Worm (Caenorhabditis elegans) whole organism, L4 larva: ENCODE results near the gene F47E1.2.

Experiments
- D1046.2 ChIP-seq: fragments of 200-800 bp; sonication (Bioruptor generic); IDR thresholded peaks from 2 replicates; pipeline ENCODE4 v1.3.6; 2022; ENCODE audit warnings: missing genetic modification characterization, missing compliant biosample characterization
- F26F4.8 ChIP-seq: fragments of 200-800 bp; sonication (Bioruptor generic); conservative IDR thresholded peaks from 2 replicates; pipeline ENCODE4 v1.3.6; 2022; ENCODE audit warnings: missing genetic modification characterization, missing compliant biosample characterization
- F37D6.2 ChIP-seq: sonication (generic microtip); optimal IDR thresholded peaks from 2 replicates; lab custom pipeline; 2016; ENCODE audit warnings: mild to moderate bottlenecking, missing genetic modification characterization, missing compliant biosample characterization
- F44E2.7 ChIP-seq: fragments of 200-800 bp; sonication (Bioruptor generic); IDR thresholded peaks from 2 replicates; pipeline ENCODE4 v2.1.2; 2022; ENCODE audit warnings: missing genetic modification characterization, missing compliant biosample characterization
- T26A8.4 ChIP-seq: fragments of 200-800 bp; sonication (Bioruptor generic); IDR thresholded peaks from 2 replicates; pipeline ENCODE4 v1.3.6; 2022; ENCODE audit warnings: missing genetic modification characterization, missing compliant biosample characterization
- Y48G9A.11 ChIP-seq: fragments of 200-800 bp; sonication (Bioruptor generic); IDR thresholded peaks from 2 replicates; pipeline ENCODE4 v1.3.6; 2022; ENCODE audit warnings: missing genetic modification reagents, missing genetic modification characterization, missing compliant biosample characterization
- Y5F2A.4 ChIP-seq: fragments of 200-800 bp; sonication (Bioruptor generic); optimal IDR thresholded peaks from 2 replicates; lab custom pipeline; 2018; ENCODE audit warnings: mild to moderate bottlenecking, missing genetic modification characterization, missing compliant biosample characterization
- Y75B8A.6 ChIP-seq: fragments of 200-800 bp; sonication (Bioruptor generic); IDR thresholded peaks from 2 replicates; pipeline ENCODE4 v1.3.6; 2022; ENCODE audit warnings: missing genetic modification reagents, missing genetic modification characterization, missing compliant biosample characterization
- aly-2 ChIP-seq: sonication (generic microtip); optimal IDR thresholded peaks from 2 replicates; lab custom pipeline; 2018; ENCODE audit warnings: missing biosample characterization, missing genetic modification characterization
- arid-1 ChIP-seq: fragments of 200-800 bp; sonication (Bioruptor generic); conservative IDR thresholded peaks from 2 replicates; pipeline ENCODE4 v1.3.6; 2022; ENCODE audit warnings: missing genetic modification reagents, missing genetic modification characterization, missing compliant biosample characterization
- ceh-28 ChIP-seq: fragments of 150-350 bp; optimal IDR thresholded peaks from 2 replicates; lab custom pipeline; 2014; ENCODE audit warnings: missing biosample characterization, missing genetic modification reagents, missing genetic modification characterization
- ceh-82 ChIP-seq: sonication (generic microtip); optimal IDR thresholded peaks from 2 replicates; lab custom pipeline; 2017; ENCODE audit warnings: missing biosample characterization, missing genetic modification characterization
- ces-1 ChIP-seq: fragments of 150-350 bp; sonication (generic microtip); optimal IDR thresholded peaks from 4 replicates; lab custom pipeline; 2014; ENCODE audit warnings: missing biosample characterization, missing genetic modification reagents, missing genetic modification characterization
- cey-2 ChIP-seq: sonication (generic microtip); optimal IDR thresholded peaks from 3 replicates; lab custom pipeline; 2017; ENCODE audit warnings: missing genetic modification characterization, mild to moderate bottlenecking, missing compliant biosample characterization, antibody characterized with exemption, borderline replicate concordance; ENCODE audit not compliant: insufficient read depth
- ctbp-1 ChIP-seq: fragments of 200-800 bp; sonication (Bioruptor generic); IDR thresholded peaks from 2 replicates; pipeline ENCODE4 v1.3.6; 2022; ENCODE audit warnings: missing genetic modification reagents, missing genetic modification characterization, missing compliant biosample characterization
- daf-16 ChIP-seq, 3 experiments: sonication (generic microtip); optimal IDR thresholded peaks; 2 replicates each; lab custom pipeline; 2016 to 2017; ENCODE audit warnings: missing genetic modification characterization in 3 of 3, missing genetic modification reagents in 3 of 3, mild to moderate bottlenecking in 2 of 3, missing compliant biosample characterization in 2 of 3, missing biosample characterization in 1 of 3, moderate library complexity in 1 of 3
- dmd-6 ChIP-seq: fragments of 200-800 bp; sonication (Bioruptor generic); IDR thresholded peaks from 2 replicates; pipeline ENCODE4 v1.3.6; 2022; ENCODE audit warnings: missing genetic modification reagents, missing genetic modification characterization, missing compliant biosample characterization
- dmd-8 ChIP-seq: fragments of 200-800 bp; sonication (Bioruptor generic); IDR thresholded peaks from 2 replicates; pipeline ENCODE4 v1.3.6; 2022; ENCODE audit warnings: missing genetic modification characterization, missing compliant biosample characterization
- dmd-9 ChIP-seq: fragments of 200-800 bp; sonication (Bioruptor generic); IDR thresholded peaks from 2 replicates; pipeline ENCODE4 v1.3.6; 2022; ENCODE audit warnings: missing genetic modification reagents, missing genetic modification characterization, missing compliant biosample characterization
- duxl-1 ChIP-seq: sonication (generic microtip); optimal IDR thresholded peaks from 2 replicates; lab custom pipeline; 2016; ENCODE audit warnings: mild to moderate bottlenecking, missing genetic modification characterization, moderate library complexity, missing compliant biosample characterization; ENCODE audit not compliant: poor library complexity
- egl-27 ChIP-seq: sonication (generic microtip); optimal IDR thresholded peaks from 3 replicates; lab custom pipeline; 2017; ENCODE audit warnings: missing biosample characterization, missing genetic modification reagents, missing genetic modification characterization
- fkh-10 ChIP-seq: fragments of 150-350 bp; optimal IDR thresholded peaks from 2 replicates; lab custom pipeline; 2014; ENCODE audit warnings: missing biosample characterization, missing genetic modification reagents, missing genetic modification characterization
- gei-8 ChIP-seq: fragments of 200-800 bp; sonication (Bioruptor generic); optimal IDR thresholded peaks from 2 replicates; lab custom pipeline; 2018; ENCODE audit warnings: mild to moderate bottlenecking, missing genetic modification characterization, missing compliant biosample characterization
- lim-7 ChIP-seq: fragments of 200-800 bp; sonication (Bioruptor generic); IDR thresholded peaks from 2 replicates; pipeline ENCODE4 v1.3.6; 2022; ENCODE audit warnings: missing genetic modification characterization, missing compliant biosample characterization
- lin-1 ChIP-seq: fragments of 200-800 bp; sonication (Bioruptor generic); IDR thresholded peaks from 2 replicates; pipeline ENCODE4 v1.3.6; 2022; ENCODE audit warnings: missing genetic modification reagents, missing genetic modification characterization, missing compliant biosample characterization
- lsy-2 ChIP-seq, 2 experiments: fragments of 150-350 bp in 1 of 2; sonication (generic microtip) in 1 of 2; optimal IDR thresholded peaks; 2 replicates each; lab custom pipeline; 2014 to 2017; ENCODE audit warnings: missing biosample characterization in 2 of 2, missing genetic modification characterization in 2 of 2
- madf-5 ChIP-seq, 2 experiments: fragments of 200-800 bp; sonication (Bioruptor generic); IDR thresholded peaks; 2 replicates each; pipeline ENCODE4 v1.3.6; 2022; ENCODE audit warnings: missing compliant biosample characterization in 2 of 2, missing genetic modification characterization in 2 of 2
- mdt-29 ChIP-seq: fragments of 200-800 bp; sonication (Bioruptor generic); IDR thresholded peaks from 2 replicates; pipeline ENCODE4 v1.3.6; 2022; ENCODE audit warnings: missing genetic modification reagents, missing genetic modification characterization, missing compliant biosample characterization
- mes-2 ChIP-seq: sonication (generic microtip); optimal IDR thresholded peaks from 2 replicates; lab custom pipeline; 2016; ENCODE audit warnings: missing genotype, mild to moderate bottlenecking, missing genetic modification characterization, missing compliant biosample characterization; ENCODE audit not compliant: poor library complexity, severe bottlenecking
- nhr-111 ChIP-seq: fragments of 200-800 bp; sonication (Bioruptor generic); optimal IDR thresholded peaks from 2 replicates; lab custom pipeline; 2018; ENCODE audit warnings: mild to moderate bottlenecking, missing genetic modification characterization, missing compliant biosample characterization
- nhr-237 ChIP-seq: sonication (generic microtip); optimal IDR thresholded peaks from 2 replicates; lab custom pipeline; 2017; ENCODE audit warnings: missing biosample characterization, missing genetic modification characterization
- nhr-25 ChIP-seq: sonication (generic microtip); optimal IDR thresholded peaks from 2 replicates; lab custom pipeline; 2017; ENCODE audit warnings: missing genetic modification characterization, mild to moderate bottlenecking, missing compliant biosample characterization, antibody characterized with exemption, moderate library complexity, borderline replicate concordance; ENCODE audit not compliant: insufficient read depth
- nhr-28 ChIP-seq: fragments of 150-350 bp; optimal IDR thresholded peaks from 2 replicates; lab custom pipeline; 2014; ENCODE audit warnings: missing biosample characterization, missing genetic modification characterization
- nhr-48 ChIP-seq: sonication (generic microtip); optimal IDR thresholded peaks from 2 replicates; lab custom pipeline; 2016; ENCODE audit warnings: mild to moderate bottlenecking, missing genetic modification characterization, missing compliant biosample characterization
- nhr-77 ChIP-seq: fragments of 150-350 bp; optimal IDR thresholded peaks from 2 replicates; lab custom pipeline; 2014; ENCODE audit warnings: missing biosample characterization, missing genetic modification characterization
- pha-4 ChIP-seq, 2 experiments: fragments of 150-350 bp in 1 of 2; fragments of 200-800 bp in 1 of 2; sonication (Bioruptor generic) in 1 of 2; IDR thresholded peaks in 1 of 2; optimal IDR thresholded peaks in 1 of 2; 2 replicates each; pipeline versions ENCODE4 v1.3.6 to Lab custom; 2014 to 2022; ENCODE audit warnings: missing genetic modification characterization in 2 of 2, missing genetic modification reagents in 2 of 2, missing biosample characterization in 1 of 2, missing compliant biosample characterization in 1 of 2
- php-3 ChIP-seq: fragments of 200-800 bp; sonication (Bioruptor generic); IDR thresholded peaks from 2 replicates; pipeline ENCODE4 v1.3.6; 2022; ENCODE audit warnings: missing genetic modification reagents, missing genetic modification characterization, missing compliant biosample characterization
- rbr-2 ChIP-seq: sonication (generic microtip); optimal IDR thresholded peaks from 2 replicates; lab custom pipeline; 2016; ENCODE audit warnings: missing genotype, missing genetic modification characterization, missing compliant biosample characterization
- skn-1 ChIP-seq: fragments of 150-350 bp; optimal IDR thresholded peaks from 2 replicates; lab custom pipeline; 2014; ENCODE audit warnings: missing biosample characterization, missing genetic modification characterization
- snpc-1.2 ChIP-seq: fragments of 200-800 bp; sonication (Bioruptor generic); IDR thresholded peaks from 2 replicates; pipeline ENCODE4 v1.3.6; 2022; ENCODE audit warnings: missing genetic modification reagents, missing genetic modification characterization, missing compliant biosample characterization
- spr-1 ChIP-seq: sonication (generic microtip); optimal IDR thresholded peaks from 2 replicates; lab custom pipeline; 2016; ENCODE audit warnings: mild to moderate bottlenecking, missing genetic modification characterization, missing compliant biosample characterization
- spr-3 ChIP-seq: fragments of 200-800 bp; sonication (Bioruptor generic); optimal IDR thresholded peaks from 2 replicates; lab custom pipeline; 2018; ENCODE audit warnings: mild to moderate bottlenecking, missing genetic modification characterization, missing compliant biosample characterization
- vab-7 ChIP-seq: fragments of 200-800 bp; sonication (Bioruptor generic); IDR thresholded peaks from 2 replicates; pipeline ENCODE4 v1.3.6; 2022; ENCODE audit warnings: missing genetic modification reagents, missing genetic modification characterization, missing compliant biosample characterization
- zag-1 ChIP-seq: fragments of 150-350 bp; optimal IDR thresholded peaks from 2 replicates; lab custom pipeline; 2014; ENCODE audit warnings: missing biosample characterization, missing genetic modification characterization
- zfp-2 ChIP-seq: sonication (generic microtip); optimal IDR thresholded peaks from 2 replicates; lab custom pipeline; 2016; ENCODE audit warnings: mild to moderate bottlenecking, missing genetic modification characterization, missing compliant biosample characterization
- zfp-3 ChIP-seq: fragments of 200-800 bp; sonication (Bioruptor generic); conservative IDR thresholded peaks from 2 replicates; pipeline ENCODE4 v1.3.6; 2022; ENCODE audit warnings: missing genetic modification reagents, missing genetic modification characterization, missing compliant biosample characterization
- ztf-7 ChIP-seq: fragments of 150-350 bp; optimal IDR thresholded peaks from 2 replicates; lab custom pipeline; 2014; ENCODE audit warnings: missing biosample characterization, missing genetic modification characterization

Gene F47E1.2

ce11 chrX:9091380-9091779, 33.9 kb downstream of the F47E1.2 start (continued):
- peak; percentile 65 to 95; a peak in 3 of 4 replicates for TF ChIP-seq madf-5 (GFP tag; IDR thresholded peaks at IDR 0.05; lab: Robert Waterston, UW)
- no peak for TF ChIP-seq zfp-2 (tag; lab: Kevin White, UChicago)
- no peak for TF ChIP-seq ceh-28 (tag; lab: Kevin White, UChicago)
- TF ChIP-seq spr-3 (GFP tag; lab: Kevin White, UChicago), result peak; percentile 45
- TF ChIP-seq spr-1, result peak; percentile 53
- peak; percentile 89; the same call in 1 of the 2 replicates for TF ChIP-seq dmd-8 (GFP tag; lab: Robert Waterston, UW)
- TF ChIP-seq ceh-82 (tag; lab: Kevin White, UChicago), result no peak
- no peak for TF ChIP-seq nhr-25 (tag; lab: Kevin White, UChicago)
- peak; percentile 81 for TF ChIP-seq duxl-1 (tag; lab: Kevin White, UChicago)
- TF ChIP-seq nhr-111, result no peak
- TF ChIP-seq lsy-2 (tag; optimal IDR thresholded peaks at IDR 0.05; lab: Kevin White, UChicago), result peak in 1 of 2 experiments; percentile 56
- peak; percentile 91 for TF ChIP-seq snpc-1.2 (GFP tag; lab: Robert Waterston, UW)
- TF ChIP-seq aly-2 (tag; lab: Kevin White, UChicago), result no peak
- peak; percentile 62; the same call in 1 of the 2 replicates for TF ChIP-seq F26F4.8 (GFP tag; lab: Robert Waterston, UW)
- no peak for TF ChIP-seq cey-2 (tag; lab: Kevin White, UChicago)
- TF ChIP-seq nhr-237 (tag; lab: Kevin White, UChicago), result no peak
- peak; percentile 66 for TF ChIP-seq nhr-48 (tag; lab: Kevin White, UChicago)
- peak; percentile 41 for TF ChIP-seq F37D6.2 (tag; lab: Kevin White, UChicago)
- TF ChIP-seq vab-7 (GFP tag; lab: Robert Waterston, UW), result peak; percentile 72
- TF ChIP-seq zag-1 (tag; lab: Kevin White, UChicago), result no peak
- no peak for TF ChIP-seq fkh-10
- peak; percentile 69 for TF ChIP-seq rbr-2 (tag; lab: Kevin White, UChicago)
- peak; percentile 33; the same call in 1 of the 2 replicates for TF ChIP-seq Y48G9A.11 (GFP tag; lab: Robert Waterston, UW)
- peak; percentile 82 for TF ChIP-seq arid-1 (GFP tag; lab: Robert Waterston, UW)
- 0 out of 2 replicates have a peak, but pooled peaks have one; percentile 55 for TF ChIP-seq mdt-29 (GFP tag; lab: Robert Waterston, UW)
- peak; percentile 81 for TF ChIP-seq mes-2
- TF ChIP-seq ctbp-1 (GFP tag; lab: Robert Waterston, UW), result peak; percentile 74
- TF ChIP-seq egl-27 (tag; lab: Kevin White, UChicago), result no peak
- TF ChIP-seq D1046.2, result peak; percentile 89
- peak; percentile 93 for TF ChIP-seq pha-4 (GFP tag; IDR thresholded peaks at IDR 0.05; lab: Robert Waterston, UW)
- no peak for TF ChIP-seq pha-4 (tag; optimal IDR thresholded peaks at IDR 0.05; lab: Kevin White, UChicago)
- peak; percentile 60 for TF ChIP-seq ztf-7 (tag; lab: Kevin White, UChicago)
- peak; percentile 77 for TF ChIP-seq T26A8.4 (GFP tag; lab: Robert Waterston, UW)
- TF ChIP-seq lim-7 (GFP tag; lab: Robert Waterston, UW), result peak; percentile 95
- TF ChIP-seq nhr-77 (tag; lab: Kevin White, UChicago), result peak; percentile 47
- peak; percentile 70 for TF ChIP-seq gei-8 (GFP tag; lab: Kevin White, UChicago)
- no peak for TF ChIP-seq Y5F2A.4 (GFP tag; lab: Kevin White, UChicago)
- TF ChIP-seq zfp-3 (GFP tag; lab: Robert Waterston, UW), result peak; percentile 79
- TF ChIP-seq dmd-9 (GFP tag; lab: Robert Waterston, UW), result no peak
- TF ChIP-seq dmd-6 (GFP tag; lab: Robert Waterston, UW), result peak; percentile 35
- peak; percentile 20 to 79 for TF ChIP-seq daf-16 (GFP tag; optimal IDR thresholded peaks at IDR 0.05; lab: Kevin White, UChicago)
- TF ChIP-seq daf-16 (tag; optimal IDR thresholded peaks at IDR 0.05; lab: Kevin White, UChicago), result peak; percentile 70
- TF ChIP-seq nhr-28 (tag; lab: Kevin White, UChicago), result peak; percentile 17
- TF ChIP-seq php-3 (GFP tag; lab: Robert Waterston, UW), result peak; percentile 69; the same call in 1 of the 2 replicates
- TF ChIP-seq lin-1 (GFP tag; lab: Robert Waterston, UW), result peak; percentile 51; the same call in 1 of the 2 replicates
- no peak for TF ChIP-seq skn-1
- TF ChIP-seq ces-1 (GFP tag; lab: Kevin White, UChicago), result peak; percentile 30
- 0 out of 2 replicates have a peak, but pooled peaks have one; percentile 39 for TF ChIP-seq Y75B8A.6 (GFP tag; lab: Robert Waterston, UW)
- peak; percentile 47; the same call in 1 of the 2 replicates for TF ChIP-seq F44E2.7 (GFP tag; lab: Robert Waterston, UW)
